Fruit fly (Drosophila melanogaster): ENCODE results near the gene ninaG.

Gene ninaG

DNA sequence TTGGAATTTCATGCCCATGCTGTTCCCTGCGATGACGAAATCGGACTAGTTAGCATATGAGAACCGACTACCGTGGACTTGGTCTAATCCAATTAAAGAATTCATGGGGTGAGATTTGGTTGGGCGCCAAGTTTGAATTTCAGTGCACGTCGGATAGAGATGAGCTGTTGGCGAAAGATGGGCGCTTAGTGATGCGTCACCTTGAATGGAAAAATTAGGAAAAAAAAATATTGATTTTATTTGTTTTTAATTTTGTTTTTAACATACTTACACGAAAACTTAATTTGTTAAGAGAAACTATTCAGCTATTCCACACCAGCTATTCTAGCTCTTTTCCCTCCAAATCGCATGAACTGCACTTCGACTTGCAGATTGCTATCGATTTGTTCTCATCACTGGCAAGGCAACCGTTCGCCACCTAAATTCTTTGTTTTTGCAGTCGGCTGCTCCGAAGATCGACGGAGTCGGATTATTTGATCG lies at the start of gene ninaG, which contains the start of gene Sptz:
TSS of gene ninaG (minus strand) at position 51 of the 480 bp plus-strand sequence.
TSS of gene Sptz (plus strand) at position 450 of the 480 bp plus-strand sequence.
- no peak for TF ChIP-seq h (optimal IDR thresholded peaks at IDR 0.05)
- TF ChIP-seq psq (optimal IDR thresholded peaks at IDR 0.05), result no peak
- no peak for TF ChIP-seq ttk (optimal IDR thresholded peaks at IDR 0.05)
- no peak for TF ChIP-seq insv (optimal IDR thresholded peaks at IDR 0.05)
- no peak for TF ChIP-seq Sin3A (optimal IDR thresholded peaks at IDR 0.05)
- TF ChIP-seq Myc (optimal IDR thresholded peaks at IDR 0.05), result no peak

DNA sequence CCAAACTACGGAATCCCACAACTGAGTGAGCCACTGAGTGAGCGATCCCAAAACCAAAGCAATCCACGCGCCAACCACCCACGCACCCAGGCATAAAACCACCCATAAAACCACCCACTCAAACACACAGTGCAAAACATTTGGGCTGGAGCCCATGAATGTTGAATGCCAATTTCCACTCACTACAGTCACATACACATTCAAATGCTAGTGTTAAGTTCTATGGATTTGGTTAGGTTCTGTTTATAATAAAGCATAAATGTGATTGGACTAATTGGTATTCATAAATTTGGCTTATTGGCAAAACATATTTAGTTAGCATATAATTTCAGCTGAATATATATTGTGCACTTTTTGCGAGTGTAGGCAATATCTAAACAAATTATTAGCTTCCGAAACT lies 48.3 kb upstream of the ninaG start:
- TF ChIP-seq Sin3A (optimal IDR thresholded peaks at IDR 0.05) (no peak), ttk (optimal IDR thresholded peaks at IDR 0.05) (no peak), insv (optimal IDR thresholded peaks at IDR 0.05) (no peak), Myc (optimal IDR thresholded peaks at IDR 0.05) (no peak), h (optimal IDR thresholded peaks at IDR 0.05) (no peak), psq (optimal IDR thresholded peaks at IDR 0.05) (no peak)

DNA sequence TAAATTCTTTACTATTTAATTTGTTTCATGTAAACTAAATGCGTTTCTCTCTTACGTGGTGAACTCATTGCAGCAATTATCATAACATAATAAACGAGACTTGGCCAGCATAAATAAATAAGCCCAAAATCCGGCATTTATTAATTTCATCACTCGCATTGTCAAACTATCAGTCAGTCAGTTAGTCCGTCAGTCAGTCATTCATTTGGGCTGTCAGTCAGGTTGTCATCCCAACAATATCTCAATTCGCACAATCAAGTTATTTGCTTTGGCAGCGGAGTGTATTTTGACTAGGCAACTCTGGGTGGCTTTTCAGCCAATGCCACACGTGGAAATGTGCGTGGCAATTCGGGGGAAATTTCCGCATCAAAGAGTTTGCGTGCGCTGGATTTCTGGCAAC lies 46.3 kb upstream of the ninaG start:
- TF ChIP-seq psq (optimal IDR thresholded peaks at IDR 0.05), result no peak
- no peak for TF ChIP-seq h (optimal IDR thresholded peaks at IDR 0.05)
- TF ChIP-seq Myc (optimal IDR thresholded peaks at IDR 0.05), result no peak
- no peak for TF ChIP-seq ttk (optimal IDR thresholded peaks at IDR 0.05)
- TF ChIP-seq Sin3A (optimal IDR thresholded peaks at IDR 0.05), result no peak
- TF ChIP-seq insv (optimal IDR thresholded peaks at IDR 0.05), result no peak

DNA sequence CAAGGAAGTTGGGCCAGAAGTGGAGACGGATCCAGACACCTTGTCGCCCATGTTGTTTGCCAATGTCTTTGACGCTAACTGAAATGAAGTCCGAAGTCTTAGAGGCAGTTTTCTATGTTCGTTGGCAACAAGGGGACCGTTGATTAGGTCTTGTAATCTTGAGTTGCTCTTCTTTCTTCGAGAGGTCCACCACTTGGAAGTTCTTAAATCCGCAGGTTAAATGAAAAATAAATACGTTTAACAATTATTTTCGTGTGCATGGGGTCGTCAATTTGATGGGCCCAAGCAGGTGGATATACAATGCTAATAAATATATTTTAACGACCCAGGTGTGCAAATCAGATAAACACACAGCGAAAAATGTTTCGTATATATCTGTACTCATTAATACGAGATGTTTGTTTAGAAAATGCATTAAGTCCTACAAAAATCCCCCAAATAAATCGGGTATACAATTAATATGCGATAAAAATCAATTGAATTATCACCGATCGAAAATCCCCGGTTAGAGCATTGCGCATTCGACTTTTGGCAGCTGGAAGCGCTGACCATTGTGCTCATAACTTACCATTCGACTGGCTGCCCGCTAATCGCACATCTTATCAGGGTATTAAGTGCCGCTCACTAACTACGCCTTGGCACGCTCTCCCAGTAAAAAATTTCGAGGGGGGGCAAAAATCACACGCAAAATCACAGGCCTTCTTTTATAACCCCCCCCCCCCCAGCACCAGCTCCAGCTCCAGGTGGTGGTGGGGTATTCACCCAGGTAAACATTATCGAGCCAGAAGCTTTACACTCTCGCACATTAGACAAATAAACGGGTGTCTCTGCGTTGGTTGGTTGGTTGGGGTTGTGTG lies 39.2 kb upstream of the ninaG start, which contains the start of gene PGRP-LB:
TSS of gene PGRP-LB (minus strand) at position 51 of the 857 bp plus-strand sequence.
- TF ChIP-seq psq (optimal IDR thresholded peaks at IDR 0.05) (no peak), Sin3A (optimal IDR thresholded peaks at IDR 0.05) (no peak), h (optimal IDR thresholded peaks at IDR 0.05) (no peak), insv (optimal IDR thresholded peaks at IDR 0.05) (no peak), ttk (optimal IDR thresholded peaks at IDR 0.05) (no peak), Myc (optimal IDR thresholded peaks at IDR 0.05) (no peak)

DNA sequence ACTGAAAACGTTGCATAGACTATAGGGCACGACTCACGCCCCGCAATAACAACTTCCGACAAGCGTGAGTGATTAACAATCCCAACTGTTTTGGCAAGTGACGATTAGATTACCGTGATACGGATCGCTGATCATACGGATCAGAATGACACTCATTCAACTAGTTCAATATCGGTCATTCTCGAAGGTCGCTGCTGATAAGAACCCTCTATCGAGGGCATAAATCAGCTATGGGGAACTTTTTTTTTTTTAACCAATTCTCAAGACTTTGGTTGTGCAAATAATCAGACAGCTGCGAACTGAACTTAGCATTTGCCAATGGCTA lies 37.3 kb upstream of the ninaG start:
- no peak for TF ChIP-seq h (optimal IDR thresholded peaks at IDR 0.05)

DNA sequence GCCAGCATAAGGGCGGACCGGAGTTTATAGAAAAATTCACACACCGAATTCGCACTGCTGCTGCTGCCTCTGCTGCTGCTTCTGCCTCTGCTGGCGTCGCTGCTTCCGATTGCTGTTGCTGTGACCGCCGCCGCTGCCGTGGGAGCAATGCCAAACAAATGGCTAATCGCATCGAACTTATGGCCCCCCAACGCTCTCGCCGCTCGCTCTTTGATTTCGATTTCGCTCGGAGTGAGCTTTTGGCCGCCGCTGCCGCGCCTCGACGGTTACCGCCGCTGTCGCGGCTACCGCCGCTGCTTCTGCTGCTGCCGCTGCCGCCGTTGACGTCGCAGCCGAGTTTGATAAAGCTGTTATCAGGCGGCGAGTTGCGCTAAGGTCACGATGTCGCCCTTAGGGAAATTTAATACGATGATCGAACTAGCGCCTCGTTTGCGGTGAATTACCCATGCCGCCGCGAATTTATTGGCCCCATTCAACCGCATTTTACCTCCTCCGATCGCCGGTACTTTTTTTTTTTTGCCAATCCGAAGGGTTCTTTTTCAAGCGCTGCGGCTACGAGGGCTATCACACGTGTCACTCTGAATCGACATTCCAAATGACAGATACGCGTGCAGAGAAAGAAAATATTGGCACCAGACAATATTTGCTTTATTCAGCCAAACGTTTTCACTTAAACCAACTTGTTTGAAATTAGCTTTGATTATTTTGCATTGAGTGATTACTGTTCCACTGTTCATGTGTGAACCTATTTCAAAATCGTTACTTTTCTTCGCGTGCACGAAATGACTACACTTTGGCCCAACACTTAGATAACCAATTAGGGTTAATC lies 36.7 kb upstream of the ninaG start:
- TF ChIP-seq psq (optimal IDR thresholded peaks at IDR 0.05), result no peak
- TF ChIP-seq Myc (optimal IDR thresholded peaks at IDR 0.05), result no peak
- TF ChIP-seq Sin3A (optimal IDR thresholded peaks at IDR 0.05), result no peak
- TF ChIP-seq ttk (optimal IDR thresholded peaks at IDR 0.05), result no peak

DNA sequence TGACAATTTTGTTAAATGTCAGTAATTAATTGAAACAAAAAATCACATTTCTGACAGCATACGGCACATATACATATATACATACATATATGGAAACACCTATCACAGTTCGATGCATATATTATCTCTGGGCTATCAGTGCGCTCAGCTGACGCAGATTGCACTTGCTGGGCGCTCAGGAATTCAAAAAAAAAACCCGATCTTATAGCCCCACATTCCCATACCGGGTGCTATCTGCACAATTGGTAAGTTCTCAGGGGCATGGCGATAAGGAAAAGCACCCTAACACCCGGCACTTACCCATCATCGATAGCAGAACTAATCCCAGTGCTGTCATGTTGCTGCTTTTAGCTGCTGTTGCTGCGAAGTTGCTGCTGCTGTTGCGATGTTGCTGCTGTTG lies 35.8 kb upstream of the ninaG start:
- no peak for TF ChIP-seq Sin3A (optimal IDR thresholded peaks at IDR 0.05)
- TF ChIP-seq psq (optimal IDR thresholded peaks at IDR 0.05), result no peak
- no peak for TF ChIP-seq h (optimal IDR thresholded peaks at IDR 0.05)
- TF ChIP-seq Myc (optimal IDR thresholded peaks at IDR 0.05), result no peak

DNA sequence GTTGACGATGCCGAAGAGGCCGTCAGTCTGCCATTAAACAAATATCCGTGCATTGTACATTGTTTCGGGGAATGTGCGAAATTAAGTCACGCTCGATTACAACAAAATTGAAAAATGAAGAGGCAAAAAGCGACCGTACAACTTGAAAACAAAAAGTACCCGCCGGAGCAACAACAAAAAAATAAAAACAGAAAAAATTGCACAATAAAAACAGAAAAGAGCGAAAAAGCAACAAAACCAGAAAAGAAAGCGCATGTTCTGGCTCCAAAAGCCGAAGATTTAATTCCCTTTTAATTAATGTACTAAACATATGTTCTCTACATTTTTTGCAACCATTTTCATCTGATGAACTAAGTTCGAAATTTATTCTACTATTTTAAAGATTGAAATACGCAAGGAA lies 35.0 kb upstream of the ninaG start:
- TF ChIP-seq insv (optimal IDR thresholded peaks at IDR 0.05), result no peak
- no peak for TF ChIP-seq Myc (optimal IDR thresholded peaks at IDR 0.05)
- no peak for TF ChIP-seq h (optimal IDR thresholded peaks at IDR 0.05)
- no peak for TF ChIP-seq ttk (optimal IDR thresholded peaks at IDR 0.05)
- TF ChIP-seq psq (optimal IDR thresholded peaks at IDR 0.05), result no peak
- TF ChIP-seq Sin3A (optimal IDR thresholded peaks at IDR 0.05), result no peak

DNA sequence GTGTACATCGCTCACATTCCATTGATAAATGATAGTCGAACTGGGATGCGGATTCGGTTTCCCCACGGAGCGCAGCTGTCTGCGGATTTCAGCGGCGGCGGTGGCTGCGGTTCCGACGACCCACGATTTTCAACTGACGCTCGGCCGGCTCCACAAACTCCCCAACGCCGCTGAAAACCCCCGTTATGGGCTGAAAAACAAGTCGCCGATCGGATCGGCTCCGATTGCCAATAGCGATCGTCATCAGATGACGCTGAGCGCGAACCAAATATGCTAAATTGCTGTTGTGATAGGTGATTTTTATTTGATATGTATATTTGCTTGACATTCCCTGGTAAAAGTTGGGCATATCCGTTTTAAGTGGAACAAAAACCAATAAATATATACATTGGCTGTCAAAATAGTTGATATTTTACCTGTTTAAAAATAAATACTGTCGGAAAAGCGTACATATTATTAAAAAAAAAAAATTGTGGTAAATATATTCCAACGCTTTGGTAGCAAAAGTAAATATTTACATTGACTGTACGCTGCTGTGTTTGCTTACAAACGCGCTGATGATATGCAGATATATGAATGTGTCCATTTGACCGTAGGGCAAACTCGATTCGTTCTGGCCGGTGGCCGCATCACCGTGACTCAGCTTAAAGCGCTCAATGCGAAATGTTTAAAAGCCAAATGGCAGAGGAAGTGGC lies 32.9 kb upstream of the ninaG start:
- TF ChIP-seq insv (optimal IDR thresholded peaks at IDR 0.05) (no peak), Sin3A (optimal IDR thresholded peaks at IDR 0.05) (no peak), h (optimal IDR thresholded peaks at IDR 0.05) (no peak), Myc (optimal IDR thresholded peaks at IDR 0.05) (no peak)

DNA sequence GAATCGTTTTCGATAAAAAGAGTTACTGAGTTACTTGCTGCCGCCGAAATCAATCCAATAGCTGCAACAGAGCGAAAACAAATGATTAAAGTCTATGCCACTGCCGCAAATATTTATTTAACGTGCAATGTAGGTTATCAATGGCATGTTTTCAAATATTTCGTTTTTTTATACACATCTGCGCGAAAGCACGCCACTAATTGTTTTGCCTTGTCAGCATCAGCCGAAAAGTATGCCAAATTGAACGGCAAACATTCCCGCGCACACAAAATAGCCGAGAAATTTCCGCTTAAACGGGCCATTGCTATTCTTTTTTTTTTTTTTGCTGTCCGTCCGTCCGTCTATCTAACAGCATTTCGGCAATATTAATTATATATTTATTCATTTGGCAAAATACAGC lies 30.5 kb upstream of the ninaG start:
- TF ChIP-seq ttk (optimal IDR thresholded peaks at IDR 0.05), result no peak
- TF ChIP-seq Myc (optimal IDR thresholded peaks at IDR 0.05), result no peak
- TF ChIP-seq insv (optimal IDR thresholded peaks at IDR 0.05), result no peak
- TF ChIP-seq h (optimal IDR thresholded peaks at IDR 0.05), result no peak
- no peak for TF ChIP-seq psq (optimal IDR thresholded peaks at IDR 0.05)
- no peak for TF ChIP-seq Sin3A (optimal IDR thresholded peaks at IDR 0.05)

DNA sequence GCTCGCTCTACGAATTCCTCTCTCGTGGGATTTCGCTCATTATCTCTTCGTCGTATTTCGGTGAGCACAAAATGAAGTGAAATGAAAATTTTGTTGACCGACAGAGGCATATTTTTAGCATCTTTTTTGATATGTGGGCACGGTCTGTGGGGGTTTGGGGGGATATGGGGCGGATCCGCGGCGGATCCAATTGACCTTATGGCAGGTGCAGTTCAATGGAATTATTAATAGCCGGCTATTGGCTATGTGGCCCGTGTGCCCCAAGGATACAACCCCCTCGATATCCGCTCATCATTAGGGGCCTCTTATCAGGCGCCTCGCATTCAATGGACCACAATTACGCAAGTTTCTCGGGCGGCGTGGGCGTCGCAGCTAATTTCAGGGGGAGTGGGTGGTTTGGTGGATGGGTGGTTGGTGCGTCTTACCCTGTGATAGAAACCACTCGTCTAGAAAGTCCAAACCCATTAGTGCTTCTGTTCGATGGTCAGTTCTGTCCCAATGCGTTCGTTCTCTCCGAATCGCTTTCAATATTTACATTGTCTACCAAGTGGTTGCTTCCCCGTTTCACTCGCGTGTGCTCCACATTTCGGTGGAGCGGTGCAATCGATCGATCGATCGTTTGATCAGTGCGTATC lies 29.8 kb upstream of the ninaG start, which contains the start of gene sals:
TSS of gene sals (minus strand) at position 585 of the 635 bp plus-strand sequence.
- TF ChIP-seq Myc (optimal IDR thresholded peaks at IDR 0.05) (no peak), insv (optimal IDR thresholded peaks at IDR 0.05) (no peak), ttk (optimal IDR thresholded peaks at IDR 0.05) (no peak), psq (optimal IDR thresholded peaks at IDR 0.05) (no peak), Sin3A (optimal IDR thresholded peaks at IDR 0.05) (no peak), h (optimal IDR thresholded peaks at IDR 0.05) (no peak)
